Worm (Caenorhabditis elegans) whole organism, young adult: Measurements from ENCODE around the gene ctf-18.

ENCODE experiments used
- F23B12.7 ChIP-seq: sonication (generic microtip); optimal IDR thresholded peaks from 2 replicates; lab custom pipeline; 2017; ENCODE audit warnings: missing genetic modification characterization, mild to moderate bottlenecking, missing compliant biosample characterization, antibody characterized with exemption, moderate library complexity; ENCODE audit not compliant: insufficient read depth
- F57A8.1 ChIP-seq: fragments of 200-800 bp; sonication (Bioruptor generic); optimal IDR thresholded peaks from 2 replicates; lab custom pipeline; 2018; ENCODE audit warnings: mild to moderate bottlenecking, missing genetic modification characterization, moderate library complexity, missing compliant biosample characterization
- F57C9.4 ChIP-seq: sonication (generic microtip); optimal IDR thresholded peaks from 2 replicates; lab custom pipeline; 2017; ENCODE audit warnings: mild to moderate bottlenecking, missing genetic modification characterization, missing compliant biosample characterization
- K11D2.4 ChIP-seq: fragments of 200-800 bp; sonication (Bioruptor generic); IDR thresholded peaks from 2 replicates; pipeline ENCODE4 v1.3.6; 2022; ENCODE audit warnings: missing genetic modification reagents, missing genetic modification characterization, missing compliant biosample characterization
- Y53F4B.3 ChIP-seq: fragments of 200-800 bp; sonication (Bioruptor generic); IDR thresholded peaks from 2 replicates; pipeline ENCODE4 v1.3.6; 2022; ENCODE audit warnings: missing genetic modification reagents, missing genetic modification characterization, missing compliant biosample characterization
- aptf-2 ChIP-seq: fragments of 200-800 bp; sonication (Bioruptor generic); conservative IDR thresholded peaks from 2 replicates; pipeline ENCODE4 v1.3.6; 2022; ENCODE audit warnings: missing genetic modification reagents, missing genetic modification characterization, missing compliant biosample characterization
- aptf-3 ChIP-seq: fragments of 200-800 bp; sonication (Bioruptor generic); IDR thresholded peaks from 2 replicates; pipeline ENCODE4 v1.3.6; 2022; ENCODE audit warnings: missing genetic modification characterization, missing compliant biosample characterization
- bed-1 ChIP-seq: fragments of 200-800 bp; sonication (Bioruptor generic); IDR thresholded peaks from 2 replicates; pipeline ENCODE4 v1.3.6; 2022; ENCODE audit warnings: missing genetic modification reagents, missing genetic modification characterization, missing compliant biosample characterization
- bed-2 ChIP-seq: fragments of 200-800 bp; sonication (Bioruptor generic); IDR thresholded peaks from 2 replicates; pipeline ENCODE4 v1.3.6; 2022; ENCODE audit warnings: missing genetic modification reagents, missing genetic modification characterization, missing compliant biosample characterization
- cebp-1 ChIP-seq, 2 experiments: fragments of 200-800 bp in 1 of 2; sonication (Bioruptor generic) in 1 of 2; sonication (generic microtip) in 1 of 2; IDR thresholded peaks in 1 of 2; optimal IDR thresholded peaks in 1 of 2; 2 replicates each; pipeline versions ENCODE4 v1.3.6 to Lab custom; 2017 to 2022; ENCODE audit warnings: missing compliant biosample characterization in 2 of 2, missing genetic modification characterization in 2 of 2, mild to moderate bottlenecking in 1 of 2, missing genetic modification reagents in 1 of 2, moderate library complexity in 1 of 2
- cebp-2 ChIP-seq: fragments of 200-800 bp; sonication (Bioruptor generic); IDR thresholded peaks from 2 replicates; pipeline ENCODE4 v1.3.6; 2022; ENCODE audit warnings: missing genetic modification characterization, missing compliant biosample characterization
- ceh-58 ChIP-seq: fragments of 200-800 bp; sonication (Bioruptor generic); IDR thresholded peaks from 2 replicates; pipeline ENCODE4 v1.3.6; 2022; ENCODE audit warnings: missing genetic modification characterization, missing compliant biosample characterization
- ceh-91 ChIP-seq: fragments of 200-800 bp; sonication (Bioruptor generic); IDR thresholded peaks from 2 replicates; pipeline ENCODE4 v1.3.6; 2022; ENCODE audit warnings: missing genetic modification reagents, missing genetic modification characterization, missing compliant biosample characterization
- dpff-1 ChIP-seq: sonication (generic microtip); optimal IDR thresholded peaks from 2 replicates; lab custom pipeline; 2017; ENCODE audit warnings: mild to moderate bottlenecking, missing genetic modification characterization, missing compliant biosample characterization
- egrh-3 ChIP-seq: fragments of 200-800 bp; sonication (Bioruptor generic); IDR thresholded peaks from 2 replicates; pipeline ENCODE4 v1.3.6; 2022; ENCODE audit warnings: missing genetic modification reagents, missing genetic modification characterization, missing compliant biosample characterization
- him-1 ChIP-seq: sonication (generic microtip); optimal IDR thresholded peaks from 2 replicates; lab custom pipeline; 2016; ENCODE audit warnings: missing genotype, missing genetic modification reagents, missing genetic modification characterization, missing compliant biosample characterization
- hlh-12 ChIP-seq: sonication (generic microtip); optimal IDR thresholded peaks from 2 replicates; lab custom pipeline; 2016; ENCODE audit warnings: missing genetic modification characterization, missing compliant biosample characterization
- hmg-1.2 ChIP-seq: fragments of 200-800 bp; sonication (Bioruptor generic); IDR thresholded peaks from 2 replicates; pipeline ENCODE4 v1.3.6; 2022; ENCODE audit warnings: missing genetic modification reagents, missing genetic modification characterization, missing compliant biosample characterization
- hsf-1 ChIP-seq: fragments of 200-800 bp; sonication (Bioruptor generic); IDR thresholded peaks from 2 replicates; pipeline ENCODE4 v1.3.6; 2022; ENCODE audit warnings: missing genetic modification reagents, missing genetic modification characterization, missing compliant biosample characterization
- lag-1 ChIP-seq: fragments of 200-800 bp; sonication (Bioruptor generic); IDR thresholded peaks from 2 replicates; pipeline ENCODE4 v1.3.6; 2022; ENCODE audit warnings: missing genetic modification reagents, missing genetic modification characterization, missing compliant biosample characterization
- let-526 ChIP-seq: fragments of 200-800 bp; sonication (Bioruptor generic); IDR thresholded peaks from 2 replicates; pipeline ENCODE4 v1.3.6; 2022; ENCODE audit warnings: missing genetic modification reagents, missing genetic modification characterization, missing compliant biosample characterization
- let-607 ChIP-seq, 2 experiments: fragments of 200-800 bp in 1 of 2; sonication (Bioruptor generic) in 1 of 2; sonication (generic microtip) in 1 of 2; optimal IDR thresholded peaks; 2 replicates each; lab custom pipeline; 2016 to 2018; ENCODE audit warnings: mild to moderate bottlenecking in 2 of 2, missing compliant biosample characterization in 2 of 2, missing genetic modification characterization in 2 of 2, moderate library complexity in 2 of 2, missing genotype in 1 of 2
- lin-26 ChIP-seq: fragments of 200-800 bp; sonication (Bioruptor generic); IDR thresholded peaks from 2 replicates; pipeline ENCODE4 v1.3.6; 2022; ENCODE audit warnings: missing genetic modification reagents, missing genetic modification characterization, missing compliant biosample characterization
- lin-35 ChIP-seq, 3 experiments: fragments of 150-350 bp in 2 of 3; sonication (generic microtip) in 1 of 3; optimal IDR thresholded peaks; 2 replicates each; lab custom pipeline; 2014 to 2018; ENCODE audit warnings: missing biosample characterization in 3 of 3, missing genetic modification characterization in 3 of 3, missing genetic modification reagents in 3 of 3
- lin-40 ChIP-seq: sonication (generic microtip); optimal IDR thresholded peaks from 2 replicates; lab custom pipeline; 2016; ENCODE audit warnings: missing genetic modification characterization, mild to moderate bottlenecking, missing compliant biosample characterization, missing genotype, missing genetic modification reagents
- madf-6 ChIP-seq: fragments of 200-800 bp; sonication (Bioruptor generic); IDR thresholded peaks from 2 replicates; pipeline ENCODE4 v1.3.6; 2022; ENCODE audit warnings: missing genetic modification reagents, missing genetic modification characterization, missing compliant biosample characterization
- mxl-1 ChIP-seq: sonication (generic microtip); optimal IDR thresholded peaks from 2 replicates; lab custom pipeline; 2016; ENCODE audit warnings: missing genetic modification characterization, missing compliant biosample characterization
- nfyb-1 ChIP-seq: fragments of 200-800 bp; sonication (Bioruptor generic); IDR thresholded peaks from 2 replicates; pipeline ENCODE4 v1.3.6; 2022; ENCODE audit warnings: missing genetic modification reagents, missing genetic modification characterization, missing compliant biosample characterization
- nhr-80 ChIP-seq: sonication (generic microtip); optimal IDR thresholded peaks from 2 replicates; lab custom pipeline; 2016; ENCODE audit warnings: missing genetic modification characterization, missing compliant biosample characterization
- nhr-90 ChIP-seq: sonication (generic microtip); optimal IDR thresholded peaks from 2 replicates; lab custom pipeline; 2016; ENCODE audit warnings: missing genotype, mild to moderate bottlenecking, missing genetic modification characterization, missing compliant biosample characterization
- rec-8 ChIP-seq, 2 experiments: sonication (generic microtip); optimal IDR thresholded peaks; 2 replicates each; lab custom pipeline; 2016; ENCODE audit warnings: mild to moderate bottlenecking in 2 of 2, missing genetic modification characterization in 2 of 2, missing genetic modification reagents in 2 of 2, missing genotype in 2 of 2, missing biosample characterization in 1 of 2, missing compliant biosample characterization in 1 of 2, moderate library complexity in 1 of 2
- rpc-1 ChIP-seq, 2 experiments: fragments of 150-350 bp in 1 of 2; sonication (generic microtip) in 1 of 2; optimal IDR thresholded peaks; 2 replicates each; lab custom pipeline; 2014 to 2018; ENCODE audit warnings: missing biosample characterization in 1 of 2, missing genetic modification characterization in 1 of 2, missing genetic modification reagents in 1 of 2, missing genotype in 1 of 2
- snpc-4 ChIP-seq, 5 experiments: fragments of 150-350 bp in 1 of 5; sonication (generic microtip) in 4 of 5; optimal IDR thresholded peaks; 2 replicates each; lab custom pipeline; 2014 to 2018; ENCODE audit warnings: missing genetic modification characterization in 5 of 5, missing biosample characterization in 3 of 5, antibody characterized with exemption in 2 of 5, mild to moderate bottlenecking in 2 of 5, missing compliant biosample characterization in 2 of 5, missing genotype in 2 of 5, moderate library complexity in 2 of 5, missing genetic modification reagents in 1 of 5
- sptf-2 ChIP-seq: fragments of 200-800 bp; sonication (Bioruptor generic); optimal IDR thresholded peaks from 2 replicates; lab custom pipeline; 2018; ENCODE audit warnings: mild to moderate bottlenecking, missing genetic modification characterization, missing compliant biosample characterization
- tbp1 ChIP-seq: fragments of 200-800 bp; sonication (Bioruptor generic); optimal IDR thresholded peaks from 2 replicates; lab custom pipeline; 2018; ENCODE audit warnings: mild to moderate bottlenecking, missing genetic modification characterization, missing compliant biosample characterization
- zfh-2 ChIP-seq: fragments of 200-800 bp; sonication (Bioruptor generic); conservative IDR thresholded peaks from 2 replicates; pipeline ENCODE4 v1.3.6; 2022; ENCODE audit warnings: missing genetic modification reagents, missing genetic modification characterization, missing compliant biosample characterization
- zim-3 ChIP-seq: sonication (generic microtip); optimal IDR thresholded peaks from 2 replicates; lab custom pipeline; 2017; ENCODE audit warnings: mild to moderate bottlenecking, missing genetic modification characterization, moderate library complexity, missing compliant biosample characterization
- ztf-6 ChIP-seq: fragments of 200-800 bp; sonication (Bioruptor generic); IDR thresholded peaks from 2 replicates; pipeline ENCODE4 v1.3.6; 2022; ENCODE audit warnings: missing genetic modification reagents, missing genetic modification characterization, missing compliant biosample characterization

ctf-18 gene

DNA sequence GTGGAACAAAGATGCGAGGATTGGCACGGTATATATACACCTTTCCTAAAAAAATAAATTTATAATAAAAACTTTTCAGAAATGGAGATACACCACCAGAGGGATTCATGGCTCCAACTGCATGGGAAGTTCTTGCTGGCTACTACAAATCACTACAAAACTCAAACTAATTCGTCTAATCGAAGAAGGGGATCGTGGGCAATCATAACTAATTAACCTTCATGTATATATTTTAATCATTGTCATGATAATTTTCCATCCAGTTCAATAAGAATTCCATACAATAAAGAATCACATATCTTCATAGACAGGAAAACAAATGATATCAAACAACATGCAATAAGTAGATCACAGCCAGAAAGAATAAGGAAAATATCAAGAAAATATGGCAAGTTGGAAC is 37.6 kb upstream of the ctf-18 start:
- TF ChIP-seq snpc-4 (GFP tag; optimal IDR thresholded peaks at IDR 0.05; lab: Kevin White, UChicago) (no peak), snpc-4 (tag; optimal IDR thresholded peaks at IDR 0.05; lab: Kevin White, UChicago) (peak in 1 of 4 experiments; percentile 0), hmg-1.2 (GFP tag; lab: Robert Waterston, UW) (peak; percentile 6; the same call in 1 of the 2 replicates), lin-35 (GFP tag; optimal IDR thresholded peaks at IDR 0.05; lab: Kevin White, UChicago) (no peak), him-1 (tag; lab: Kevin White, UChicago) (peak; percentile 93), madf-6 (GFP tag; lab: Robert Waterston, UW) (peak; percentile 27; the same call in 1 of the 2 replicates), cebp-1 (GFP tag; IDR thresholded peaks at IDR 0.05; lab: Robert Waterston, UW) (no peak), cebp-1 (tag; optimal IDR thresholded peaks at IDR 0.05; lab: Kevin White, UChicago) (no peak), F57A8.1 (GFP tag; lab: Kevin White, UChicago) (no peak)

DNA sequence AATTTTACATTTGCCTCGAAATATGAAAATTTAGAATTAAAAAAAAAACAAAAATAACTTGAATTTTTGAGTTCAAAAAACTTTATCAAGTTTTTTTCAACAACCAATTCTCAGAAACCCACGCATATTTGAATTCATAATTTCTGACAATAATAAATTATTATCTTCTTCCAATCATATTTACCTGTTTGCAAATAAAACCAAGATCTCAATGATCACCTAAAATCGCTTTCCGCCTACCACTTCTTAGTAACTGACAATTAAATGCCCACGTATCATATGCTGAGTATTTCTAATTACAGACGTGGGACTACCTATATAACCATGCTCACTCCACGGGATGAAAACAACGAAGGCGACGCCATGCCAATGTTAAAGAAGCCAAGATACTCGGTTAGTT is 35.3 kb upstream of the ctf-18 start, which contains the start of gene pps-1:
Gene pps-1, plus strand, starts transcription at position 301 of the 400 bp plus-strand sequence.
- TF ChIP-seq aptf-3 (GFP tag; lab: Robert Waterston, UW), result no peak
- no peak for TF ChIP-seq cebp-2 (GFP tag; lab: Robert Waterston, UW)
- no peak for TF ChIP-seq zfh-2 (GFP tag; lab: Robert Waterston, UW)
- no peak for TF ChIP-seq lin-26 (GFP tag; lab: Robert Waterston, UW)
- no peak for TF ChIP-seq let-607 (tag; optimal IDR thresholded peaks at IDR 0.05; lab: Kevin White, UChicago)
- no peak for TF ChIP-seq ztf-6 (GFP tag; lab: Robert Waterston, UW)
- TF ChIP-seq K11D2.4 (GFP tag; lab: Robert Waterston, UW), result no peak
- TF ChIP-seq bed-1 (GFP tag; lab: Robert Waterston, UW), result no peak
- TF ChIP-seq nhr-80 (tag; lab: Kevin White, UChicago), result no peak
- no peak for TF ChIP-seq F57C9.4 (tag; lab: Kevin White, UChicago)
- TF ChIP-seq snpc-4 (GFP tag; optimal IDR thresholded peaks at IDR 0.05; lab: Kevin White, UChicago), result no peak
- no peak for TF ChIP-seq snpc-4 (tag; optimal IDR thresholded peaks at IDR 0.05; lab: Kevin White, UChicago)
- no peak for TF ChIP-seq aptf-2 (GFP tag; lab: Robert Waterston, UW)
- no peak for TF ChIP-seq nhr-90 (tag; lab: Kevin White, UChicago)
- no peak for TF ChIP-seq sptf-2 (GFP tag; lab: Kevin White, UChicago)
- TF ChIP-seq bed-2, result no peak
- TF ChIP-seq let-526 (GFP tag; lab: Robert Waterston, UW), result no peak
- no peak for TF ChIP-seq hlh-12 (tag; lab: Kevin White, UChicago)

DNA sequence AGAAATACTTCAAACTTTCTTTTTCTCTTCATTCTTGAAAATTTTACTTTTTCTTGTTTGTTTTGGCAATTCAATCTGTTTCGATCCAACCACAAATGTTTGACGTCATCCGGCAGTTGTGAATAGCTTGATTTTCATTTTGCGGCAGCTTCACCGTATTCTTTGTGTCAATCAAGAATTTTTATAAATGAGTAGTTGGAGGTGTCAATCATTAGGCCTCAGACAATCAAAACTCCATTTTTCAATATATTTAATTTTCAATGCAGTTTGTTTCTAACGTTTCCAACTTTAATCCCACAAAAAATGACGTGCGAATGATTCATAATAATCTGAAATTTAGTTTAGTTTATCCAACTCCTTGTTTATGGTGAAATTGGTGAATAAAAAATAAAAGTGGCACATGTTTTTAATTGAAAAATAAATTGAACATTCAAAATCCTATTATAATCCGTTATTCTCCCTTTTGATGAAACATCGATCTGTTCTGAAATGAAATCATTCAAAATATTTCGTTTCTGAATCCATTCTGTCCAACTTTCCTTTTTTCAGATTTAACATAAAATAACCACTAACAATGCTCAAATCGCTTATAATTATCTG is 31.1 kb upstream of the ctf-18 start, which contains the start of gene ttr-53:
Gene ttr-53, plus strand, starts transcription at position 550 of the 600 bp plus-strand sequence.
- TF ChIP-seq hsf-1 (GFP tag; lab: Robert Waterston, UW), result no peak
- TF ChIP-seq nhr-80 (tag; lab: Kevin White, UChicago), result peak; percentile 6
- TF ChIP-seq let-607 (tag; optimal IDR thresholded peaks at IDR 0.05; lab: Kevin White, UChicago), result peak; percentile 87 to 90

DNA sequence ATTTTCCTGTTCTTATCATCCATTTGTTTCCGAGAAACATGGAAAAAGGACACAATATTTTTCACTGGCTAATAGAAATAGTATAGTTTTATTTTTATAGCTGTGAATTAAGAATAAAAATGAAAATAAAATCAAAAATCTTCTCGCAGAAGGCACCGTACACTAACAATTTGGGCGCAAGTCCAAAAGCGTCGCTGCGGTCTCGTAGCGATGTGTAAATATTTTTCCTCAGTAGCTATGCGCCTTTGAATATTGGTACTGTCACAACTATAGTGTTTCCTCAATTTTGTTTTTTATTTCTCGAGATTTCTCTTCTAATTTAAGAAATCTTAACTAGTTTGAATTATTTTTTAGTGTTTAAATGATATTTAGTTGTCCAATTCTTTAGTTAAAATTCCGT is 30.6 kb upstream of the ctf-18 start:
- TF ChIP-seq nhr-80 (tag; lab: Kevin White, UChicago), result no peak
- TF ChIP-seq ceh-91 (GFP tag; lab: Robert Waterston, UW), result 0 out of 2 replicates have a peak, but pooled peaks have one; percentile 33
- no peak for TF ChIP-seq mxl-1 (tag; lab: Kevin White, UChicago)
- no peak for TF ChIP-seq F23B12.7
- TF ChIP-seq dpff-1 (tag; lab: Kevin White, UChicago), result no peak
- TF ChIP-seq Y53F4B.3, result no peak
- no peak for TF ChIP-seq rpc-1 (optimal IDR thresholded peaks at IDR 0.05; lab: Kevin White, UChicago)
- TF ChIP-seq rpc-1 (tag; optimal IDR thresholded peaks at IDR 0.05; lab: Kevin White, UChicago), result no peak
- TF ChIP-seq lin-40 (tag; lab: Kevin White, UChicago), result no peak
- TF ChIP-seq hlh-12 (tag; lab: Kevin White, UChicago), result no peak
- no peak for TF ChIP-seq let-526 (GFP tag; lab: Robert Waterston, UW)
- no peak for TF ChIP-seq tbp1 (GFP tag; lab: Kevin White, UChicago)
- TF ChIP-seq rec-8 (tag; optimal IDR thresholded peaks at IDR 0.05; lab: Kevin White, UChicago), result no peak
- TF ChIP-seq egrh-3 (GFP tag; lab: Robert Waterston, UW), result no peak
- TF ChIP-seq zim-3 (tag; lab: Kevin White, UChicago), result no peak
- TF ChIP-seq nfyb-1 (GFP tag; lab: Robert Waterston, UW), result no peak
- TF ChIP-seq lag-1 (GFP tag; lab: Robert Waterston, UW), result no peak
- TF ChIP-seq ceh-58 (GFP tag; lab: Robert Waterston, UW), result no peak
- no peak for TF ChIP-seq lin-35 (GFP tag; optimal IDR thresholded peaks at IDR 0.05; lab: Kevin White, UChicago)
- no peak for TF ChIP-seq cebp-1 (GFP tag; IDR thresholded peaks at IDR 0.05; lab: Robert Waterston, UW)
- TF ChIP-seq cebp-1 (tag; optimal IDR thresholded peaks at IDR 0.05; lab: Kevin White, UChicago), result no peak
- TF ChIP-seq K11D2.4 (GFP tag; lab: Robert Waterston, UW), result no peak
